Worm (Caenorhabditis elegans) whole organism, L3 larva: ENCODE measurements around the gene pyk-2.

Source experiments
- R02D3.7 ChIP-seq: fragments of 150-350 bp; optimal IDR thresholded peaks from 2 replicates; lab custom pipeline; 2014; ENCODE audit warnings: missing biosample characterization, missing genetic modification characterization
- ZK546.5 ChIP-seq: sonication (generic microtip); optimal IDR thresholded peaks from 2 replicates; lab custom pipeline; 2017; ENCODE audit warnings: missing biosample characterization, missing genetic modification characterization
- aly-2 ChIP-seq: fragments of 150-350 bp; optimal IDR thresholded peaks from 2 replicates; lab custom pipeline; 2014; ENCODE audit warnings: missing biosample characterization, missing genetic modification characterization
- ama-1 ChIP-seq: fragments of 150-350 bp; optimal IDR thresholded peaks from 2 replicates; lab custom pipeline; 2018
- ceh-16 ChIP-seq: sonication (generic microtip); optimal IDR thresholded peaks from 2 replicates; lab custom pipeline; 2017; ENCODE audit warnings: missing biosample characterization, missing genetic modification characterization
- ceh-28 ChIP-seq: fragments of 150-350 bp; optimal IDR thresholded peaks from 2 replicates; lab custom pipeline; 2014; ENCODE audit warnings: missing biosample characterization, missing genetic modification reagents, missing genetic modification characterization
- ceh-9 ChIP-seq: sonication (generic microtip); optimal IDR thresholded peaks from 2 replicates; lab custom pipeline; 2018; ENCODE audit warnings: missing biosample characterization, missing genetic modification characterization
- daf-12 ChIP-seq: fragments of 150-350 bp; optimal IDR thresholded peaks from 2 replicates; lab custom pipeline; 2014; ENCODE audit warnings: missing biosample characterization, missing genetic modification reagents, missing genetic modification characterization
- egl-27 ChIP-seq: sonication (generic microtip); optimal IDR thresholded peaks from 4 replicates; lab custom pipeline; 2017; ENCODE audit warnings: missing biosample characterization, missing genetic modification reagents, missing genetic modification characterization
- egl-5 ChIP-seq: fragments of 150-350 bp; optimal IDR thresholded peaks from 2 replicates; lab custom pipeline; 2017; ENCODE audit warnings: missing biosample characterization, missing genetic modification reagents, missing genetic modification characterization, inconsistent platforms
- elt-1 ChIP-seq: fragments of 150-350 bp; optimal IDR thresholded peaks from 2 replicates; lab custom pipeline; 2014; ENCODE audit warnings: missing biosample characterization, missing genetic modification characterization
- elt-2 ChIP-seq: sonication (generic microtip); optimal IDR thresholded peaks from 2 replicates; lab custom pipeline; 2016; ENCODE audit warnings: missing genetic modification reagents, mild to moderate bottlenecking, missing genetic modification characterization, missing compliant biosample characterization
- eor-1 ChIP-seq, 2 experiments: fragments of 150-350 bp; optimal IDR thresholded peaks; 2 replicates each; lab custom pipeline; 2014 to 2018; ENCODE audit warnings: missing biosample characterization in 2 of 2, missing genetic modification characterization in 2 of 2
- fkh-10 ChIP-seq: sonication (generic microtip); optimal IDR thresholded peaks from 2 replicates; lab custom pipeline; 2017; ENCODE audit warnings: missing biosample characterization, missing genetic modification reagents, missing genetic modification characterization
- fkh-2 ChIP-seq: fragments of 150-350 bp; optimal IDR thresholded peaks from 2 replicates; lab custom pipeline; 2014; ENCODE audit warnings: missing biosample characterization, missing genetic modification reagents, missing genetic modification characterization
- hmg-11 ChIP-seq: sonication (generic microtip); optimal IDR thresholded peaks from 2 replicates; lab custom pipeline; 2016; ENCODE audit warnings: missing genetic modification characterization, missing compliant biosample characterization
- jun-1 ChIP-seq: fragments of 150-350 bp; optimal IDR thresholded peaks from 2 replicates; lab custom pipeline; 2014; ENCODE audit warnings: missing biosample characterization, missing genetic modification reagents, missing genetic modification characterization
- lin-15B ChIP-seq: fragments of 150-350 bp; optimal IDR thresholded peaks from 2 replicates; lab custom pipeline; 2014; ENCODE audit warnings: missing biosample characterization, missing genetic modification characterization
- lin-39 ChIP-seq: fragments of 150-350 bp; optimal IDR thresholded peaks from 2 replicates; lab custom pipeline; 2018; ENCODE audit warnings: missing biosample characterization, missing genetic modification reagents, missing genetic modification characterization
- lsy-12 ChIP-seq: sonication (generic microtip); optimal IDR thresholded peaks from 2 replicates; lab custom pipeline; 2016; ENCODE audit warnings: mild to moderate bottlenecking, missing genetic modification characterization, missing compliant biosample characterization
- mml-1 ChIP-seq: fragments of 150-350 bp; sonication (generic microtip); optimal IDR thresholded peaks from 3 replicates; lab custom pipeline; 2014; ENCODE audit warnings: missing biosample characterization, missing genetic modification characterization
- nfya-1 ChIP-seq: sonication (generic microtip); optimal IDR thresholded peaks from 2 replicates; lab custom pipeline; 2017; ENCODE audit warnings: missing genetic modification characterization, mild to moderate bottlenecking, missing compliant biosample characterization, antibody characterized with exemption, moderate library complexity; ENCODE audit not compliant: insufficient read depth
- nhr-11 ChIP-seq: fragments of 150-350 bp; optimal IDR thresholded peaks from 2 replicates; lab custom pipeline; 2014; ENCODE audit warnings: missing biosample characterization, missing genetic modification characterization
- nhr-237 ChIP-seq: fragments of 150-350 bp; optimal IDR thresholded peaks from 2 replicates; lab custom pipeline; 2014; ENCODE audit warnings: missing biosample characterization, missing genetic modification characterization
- nhr-25 ChIP-seq: sonication (generic microtip); optimal IDR thresholded peaks from 2 replicates; lab custom pipeline; 2017; ENCODE audit warnings: missing biosample characterization, missing genetic modification characterization
- nhr-28 ChIP-seq: fragments of 150-350 bp; optimal IDR thresholded peaks from 2 replicates; lab custom pipeline; 2014; ENCODE audit warnings: missing biosample characterization, missing genetic modification characterization
- nhr-43 ChIP-seq: sonication (generic microtip); optimal IDR thresholded peaks from 2 replicates; lab custom pipeline; 2016; ENCODE audit warnings: mild to moderate bottlenecking, missing genetic modification characterization, missing compliant biosample characterization; ENCODE audit not compliant: poor library complexity, severe bottlenecking
- nhr-67 ChIP-seq: fragments of 150-350 bp; optimal IDR thresholded peaks from 2 replicates; lab custom pipeline; 2014; ENCODE audit warnings: missing biosample characterization, missing genetic modification characterization
- nhr-76 ChIP-seq: fragments of 150-350 bp; sonication (generic microtip); optimal IDR thresholded peaks from 5 replicates; lab custom pipeline; 2014; ENCODE audit warnings: missing biosample characterization, missing genetic modification characterization
- pha-4 ChIP-seq: fragments of 150-350 bp; optimal IDR thresholded peaks from 2 replicates; lab custom pipeline; 2014; ENCODE audit warnings: missing biosample characterization, missing genetic modification reagents, missing genetic modification characterization
- pqm-1 ChIP-seq: fragments of 150-350 bp; optimal IDR thresholded peaks from 2 replicates; lab custom pipeline; 2017; ENCODE audit warnings: missing biosample characterization, missing genetic modification characterization, inconsistent platforms
- sea-2 ChIP-seq: fragments of 150-350 bp; sonication (generic microtip); optimal IDR thresholded peaks from 4 replicates; lab custom pipeline; 2014; ENCODE audit warnings: missing biosample characterization, missing genetic modification reagents, missing genetic modification characterization
- skn-1 ChIP-seq: fragments of 150-350 bp; optimal IDR thresholded peaks from 2 replicates; lab custom pipeline; 2014; ENCODE audit warnings: missing biosample characterization, missing genetic modification characterization
- snpc-4 ChIP-seq: fragments of 150-350 bp; optimal IDR thresholded peaks from 2 replicates; lab custom pipeline; 2014; ENCODE audit warnings: missing biosample characterization, missing genetic modification characterization
- tbx-2 ChIP-seq: sonication (generic microtip); optimal IDR thresholded peaks from 2 replicates; lab custom pipeline; 2016; ENCODE audit warnings: mild to moderate bottlenecking, missing genetic modification characterization, missing compliant biosample characterization
- unc-39 ChIP-seq: sonication (generic microtip); optimal IDR thresholded peaks from 4 replicates; lab custom pipeline; 2017; ENCODE audit warnings: missing biosample characterization, missing genetic modification characterization
- zag-1 ChIP-seq: fragments of 150-350 bp; optimal IDR thresholded peaks from 2 replicates; lab custom pipeline; 2014; ENCODE audit warnings: missing biosample characterization, missing genetic modification characterization
- ztf-11 ChIP-seq: fragments of 150-350 bp; optimal IDR thresholded peaks from 2 replicates; lab custom pipeline; 2014; ENCODE audit warnings: missing biosample characterization, missing genetic modification characterization
- ztf-4 ChIP-seq: fragments of 150-350 bp; optimal IDR thresholded peaks from 2 replicates; lab custom pipeline; 2014; ENCODE audit warnings: missing biosample characterization, missing genetic modification characterization

Gene pyk-2

DNA sequence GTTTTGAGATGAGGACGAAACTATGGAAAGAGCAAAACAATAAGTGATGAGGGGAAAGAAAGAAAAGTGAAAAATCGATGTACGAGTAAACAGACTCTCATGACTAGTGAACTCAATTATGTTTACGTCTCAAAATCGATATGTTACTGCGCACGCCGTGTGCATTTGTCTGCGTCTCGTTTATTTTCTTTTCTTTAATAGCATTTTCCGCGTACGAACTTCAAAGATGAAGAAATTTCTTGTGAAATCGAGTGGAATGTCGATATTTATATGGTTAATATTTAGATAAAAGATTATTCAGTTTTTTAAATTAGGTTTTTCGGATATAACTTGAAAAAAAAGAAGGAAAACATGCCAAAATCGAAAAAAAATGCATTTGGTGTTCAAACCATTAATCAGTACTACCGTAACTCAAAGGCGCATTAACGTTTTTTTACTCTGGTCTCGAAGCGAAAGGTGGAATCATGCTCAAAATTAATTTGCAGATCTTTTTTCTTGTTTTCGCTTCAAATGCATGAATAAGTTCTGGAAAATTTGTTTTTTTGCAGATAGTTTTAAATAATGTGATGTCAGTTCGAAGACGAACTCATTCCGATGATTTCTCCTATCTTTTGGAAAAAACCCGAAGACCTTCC, 27.3 kb downstream of the pyk-2 start, which contains the start of gene fic-1:
Gene fic-1, plus strand, starts transcription at position 549 of the 635 bp plus-strand sequence.
- TF ChIP-seq lsy-12 (tag; lab: Kevin White, UChicago) (peak; percentile 4), nhr-43 (tag; lab: Kevin White, UChicago) (no peak), fkh-10 (peak; percentile 94), nhr-67 (tag; lab: Kevin White, UChicago) (no peak), tbx-2 (tag; lab: Kevin White, UChicago) (no peak), pqm-1 (tag; lab: Kevin White, UChicago) (peak; percentile 34), skn-1 (tag; lab: Kevin White, UChicago) (peak; percentile 16), elt-1 (tag; lab: Kevin White, UChicago) (no peak), nhr-25 (tag; lab: Kevin White, UChicago) (no peak), zag-1 (no peak), aly-2 (tag; lab: Kevin White, UChicago) (no peak), ceh-28 (peak; percentile 91), fkh-2 (peak; percentile 11), nhr-76 (tag; lab: Kevin White, UChicago) (no peak), daf-12 (no peak), unc-39 (tag; lab: Kevin White, UChicago) (no peak), ama-1 (lab: Kevin White, UChicago) (no peak), egl-27 (no peak), nhr-237 (tag; lab: Kevin White, UChicago) (no peak), ZK546.5 (tag; lab: Kevin White, UChicago) (no peak), elt-2 (peak; percentile 28), jun-1 (tag; lab: Kevin White, UChicago) (no peak), ceh-16 (tag; lab: Kevin White, UChicago) (no peak), nhr-11 (tag; lab: Kevin White, UChicago) (no peak), mml-1 (no peak), sea-2 (GFP tag; lab: Kevin White, UChicago) (peak; percentile 78), nfya-1 (tag; lab: Kevin White, UChicago) (peak; percentile 82), hmg-11 (tag; lab: Kevin White, UChicago) (no peak), snpc-4 (tag; lab: Kevin White, UChicago) (peak; percentile 73), egl-5 (tag; lab: Kevin White, UChicago) (peak; percentile 60), lin-15B (tag; lab: Kevin White, UChicago) (peak; percentile 51), R02D3.7 (tag; lab: Kevin White, UChicago) (peak; percentile 15), lin-39 (tag; lab: Kevin White, UChicago) (no peak), eor-1 (tag; optimal IDR thresholded peaks at IDR 0.05; lab: Kevin White, UChicago) (peak in 1 of 2 experiments; percentile 12), ztf-4 (no peak), nhr-28 (tag; lab: Kevin White, UChicago) (no peak), pha-4 (tag; lab: Kevin White, UChicago) (peak; percentile 92), ztf-11 (tag; lab: Kevin White, UChicago) (no peak)

DNA sequence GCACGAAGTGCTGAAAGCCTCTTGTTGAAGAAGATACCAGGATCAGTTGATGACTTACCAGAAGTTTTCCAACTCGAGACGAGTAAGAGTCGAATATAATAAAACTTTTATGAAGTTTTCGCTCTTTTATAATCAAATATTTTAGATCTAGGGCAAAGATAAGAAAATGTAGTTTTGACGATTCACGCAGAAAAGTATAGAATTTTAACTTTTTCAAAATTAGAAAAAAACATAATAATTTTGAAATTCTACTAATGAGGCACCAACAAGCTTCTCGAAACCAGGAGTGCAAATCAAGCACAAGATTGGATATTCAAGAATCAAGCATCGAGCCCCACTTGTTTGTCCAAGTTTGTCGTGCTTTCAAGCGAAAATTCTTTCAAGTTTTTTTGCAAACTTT, 39.1 kb downstream of the pyk-2 start, which contains the start of gene Y69E1A.1:
Gene Y69E1A.1, minus strand, starts transcription at position 101 of the 400 bp plus-strand sequence.
- TF ChIP-seq ceh-28, result no peak
- no peak for TF ChIP-seq nfya-1 (tag; lab: Kevin White, UChicago)
- TF ChIP-seq ceh-16 (tag; lab: Kevin White, UChicago), result no peak
- no peak for TF ChIP-seq tbx-2 (tag; lab: Kevin White, UChicago)
- TF ChIP-seq lin-15B (tag; lab: Kevin White, UChicago), result no peak
- TF ChIP-seq hmg-11 (tag; lab: Kevin White, UChicago), result no peak

DNA sequence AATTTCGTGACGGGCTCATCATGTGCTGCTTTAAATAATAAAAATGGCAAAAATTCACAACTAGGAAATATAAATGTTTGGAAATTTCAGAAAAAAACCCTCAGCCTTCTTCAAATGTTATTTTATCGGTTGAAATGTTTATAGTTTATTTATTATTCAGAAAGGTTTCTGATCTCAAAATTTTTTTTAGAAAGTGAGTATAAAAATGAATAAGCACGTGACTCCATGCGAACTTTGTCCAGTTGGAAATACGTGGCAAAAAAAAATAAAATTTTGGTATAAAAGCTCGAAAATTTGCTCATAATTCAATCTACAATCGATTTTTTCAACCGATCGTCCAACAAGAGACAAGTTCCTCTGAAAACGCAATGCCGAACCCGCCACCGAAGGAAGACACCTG, 39.8 kb downstream of the pyk-2 start, which contains the start of gene nsph-3.1:
Gene nsph-3.1, plus strand, starts transcription at position 301 of the 400 bp plus-strand sequence.
- TF ChIP-seq zag-1 (no peak), ceh-9 (tag; lab: Kevin White, UChicago) (no peak), egl-27 (no peak), lin-39 (tag; lab: Kevin White, UChicago) (no peak), tbx-2 (tag; lab: Kevin White, UChicago) (no peak), eor-1 (tag; optimal IDR thresholded peaks at IDR 0.05; lab: Kevin White, UChicago) (no peak), ceh-16 (tag; lab: Kevin White, UChicago) (no peak), nhr-25 (tag; lab: Kevin White, UChicago) (no peak), sea-2 (GFP tag; lab: Kevin White, UChicago) (no peak), unc-39 (tag; lab: Kevin White, UChicago) (no peak), nhr-43 (tag; lab: Kevin White, UChicago) (no peak), jun-1 (tag; lab: Kevin White, UChicago) (no peak), mml-1 (no peak), nhr-67 (tag; lab: Kevin White, UChicago) (no peak), nhr-76 (tag; lab: Kevin White, UChicago) (no peak), aly-2 (tag; lab: Kevin White, UChicago) (no peak), ztf-11 (tag; lab: Kevin White, UChicago) (no peak), ceh-28 (no peak), pha-4 (tag; lab: Kevin White, UChicago) (no peak)
